Fruit fly (Drosophila melanogaster): Measurements from ENCODE around the gene CIAPIN1.

CIAPIN1 gene

dm6 chr2L:15056359-15057220, 17.9 kb upstream of the CIAPIN1 start (continued):
- TF ChIP-seq Doc3 (GFP tag; IDR thresholded peaks at IDR 0.05; ENCODE audit: partially characterized antibody) (no peak), Hsf (GFP tag; optimal IDR thresholded peaks at IDR 0.05) (peak; percentile 46), CG10543 (GFP tag; optimal IDR thresholded peaks at IDR 0.05) (peak; percentile 10), CG9876 (GFP tag; optimal IDR thresholded peaks at IDR 0.05) (no peak), her (GFP tag; optimal IDR thresholded peaks at IDR 0.05) (no peak), wor (GFP tag; IDR thresholded peaks at IDR 0.05) (peak; percentile 59), Kr (GFP tag; optimal IDR thresholded peaks at IDR 0.05) (no peak), CG11695 (GFP tag; IDR thresholded peaks at IDR 0.05) (peak; percentile 84), CG15514 (GFP tag; optimal IDR thresholded peaks at IDR 0.05) (peak; percentile 34), Antp (GFP tag; optimal IDR thresholded peaks at IDR 0.05) (no peak), HHEX (GFP tag; optimal IDR thresholded peaks at IDR 0.05) (peak; percentile 76), phol (tag; optimal IDR thresholded peaks at IDR 0.05) (peak; percentile 88), NC2β (GFP tag; optimal IDR thresholded peaks at IDR 0.05) (no peak), Doc2 (GFP tag; IDR thresholded peaks at IDR 0.05) (no peak), corto (GFP tag; optimal IDR thresholded peaks at IDR 0.05) (peak; percentile 67), CG31224 (GFP tag; IDR thresholded peaks at IDR 0.05) (peak; percentile 40; the same call in 1 of the 2 replicates), ems (GFP tag; optimal IDR thresholded peaks at IDR 0.05) (peak; percentile 41), jing (GFP tag; optimal IDR thresholded peaks at IDR 0.05) (peak; percentile 5), wek (GFP tag; optimal IDR thresholded peaks at IDR 0.05) (no peak), CG11560 (tag; IDR thresholded peaks at IDR 0.05) (no peak), CG14667 (GFP tag; IDR thresholded peaks at IDR 0.05) (no peak; the same call in 1 of the 2 replicates), toy (GFP tag; IDR thresholded peaks at IDR 0.05) (peak; percentile 39; the same call in 1 of the 2 replicates), CG9437 (GFP tag; optimal IDR thresholded peaks at IDR 0.05) (peak; percentile 78), CG7987 (GFP tag; optimal IDR thresholded peaks at IDR 0.05) (peak; percentile 54), Hand (GFP tag; optimal IDR thresholded peaks at IDR 0.05) (peak; percentile 7), Mrtf (GFP tag; IDR thresholded peaks at IDR 0.05) (peak; percentile 68; the same call in 2 of the 3 replicates), Dp (GFP tag; optimal IDR thresholded peaks at IDR 0.05) (no peak), CG2116 (GFP tag; optimal IDR thresholded peaks at IDR 0.05) (peak; percentile 26), zen (tag; optimal IDR thresholded peaks at IDR 0.05) (peak; percentile 81), HLHmδ (GFP tag; optimal IDR thresholded peaks at IDR 0.05) (peak; percentile 70), CG6813 (GFP tag; optimal IDR thresholded peaks at IDR 0.05) (peak; percentile 36), CG17912 (GFP tag; optimal IDR thresholded peaks at IDR 0.05) (no peak), CG30020 (tag; optimal IDR thresholded peaks at IDR 0.05) (peak; percentile 27), Abd-B (GFP tag; optimal IDR thresholded peaks at IDR 0.05) (peak; percentile 31), CG17802 (tag; optimal IDR thresholded peaks at IDR 0.05) (peak; percentile 47), crc (GFP tag; optimal IDR thresholded peaks at IDR 0.05) (no peak), Atf6 (GFP tag; IDR thresholded peaks at IDR 0.05) (peak; percentile 49; the same call in 1 of the 2 replicates), CG17612 (GFP tag; IDR thresholded peaks at IDR 0.05) (no peak), gt (GFP tag; IDR thresholded peaks at IDR 0.05) (peak; percentile 45; the same call in 1 of the 2 replicates), CG12299 (tag; optimal IDR thresholded peaks at IDR 0.05) (peak; percentile 15), Hey (tag; optimal IDR thresholded peaks at IDR 0.05) (no peak), pros (GFP tag; optimal IDR thresholded peaks at IDR 0.05) (no peak), lilli (GFP tag; optimal IDR thresholded peaks at IDR 0.05) (peak; percentile 48), CG15011 (GFP tag; optimal IDR thresholded peaks at IDR 0.05) (peak; percentile 57), CG12659 (GFP tag; optimal IDR thresholded peaks at IDR 0.05) (peak; percentile 73), fd102C (GFP tag; optimal IDR thresholded peaks at IDR 0.05) (no peak), CG11456 (GFP tag; IDR thresholded peaks at IDR 0.05) (no peak), CG31388 (GFP tag; optimal IDR thresholded peaks at IDR 0.05) (peak; percentile 32)
